Worm (Caenorhabditis elegans): ENCODE results near the gene R11E3.2.

R11E3.2 gene

ce11 chrIV:4799114-4799513 is 27.2 kb downstream of the R11E3.2 start, which contains the start of gene eor-1:
TSS of gene eor-1 (minus strand) at chrIV:4799178.
- TF ChIP-seq ceh-8 (GFP tag; optimal IDR thresholded peaks at IDR 0.05) (no peak), C04F5.9 (tag; optimal IDR thresholded peaks at IDR 0.05) (no peak), ets-5 (GFP tag; IDR thresholded peaks at IDR 0.05) (no peak), lsy-2 (tag; optimal IDR thresholded peaks at IDR 0.05) (peak; percentile 49 to 77), nhr-76 (tag; optimal IDR thresholded peaks at IDR 0.05) (no peak), hpl-2 (GFP tag; optimal IDR thresholded peaks at IDR 0.05) (no peak), snpc-4 (tag; optimal IDR thresholded peaks at IDR 0.05) (no peak), blmp-1 (tag; optimal IDR thresholded peaks at IDR 0.05) (no peak), elt-2 (tag; optimal IDR thresholded peaks at IDR 0.05) (no peak), ceh-82 (tag; optimal IDR thresholded peaks at IDR 0.05) (no peak), nhr-84 (tag; optimal IDR thresholded peaks at IDR 0.05) (no peak), snu-23 (GFP tag; optimal IDR thresholded peaks at IDR 0.05) (peak; percentile 62), unc-62 (GFP tag; optimal IDR thresholded peaks at IDR 0.05) (no peak), aly-2 (tag; optimal IDR thresholded peaks at IDR 0.05) (peak; percentile 3), pqm-1 (tag; optimal IDR thresholded peaks at IDR 0.05) (no peak), efl-1 (optimal IDR thresholded peaks at IDR 0.05) (peak; percentile 42 to 55), efl-1 (GFP tag; optimal IDR thresholded peaks at IDR 0.05 in 1 of 2) (peak; percentile 6 to 50), tbx-2 (tag; optimal IDR thresholded peaks at IDR 0.05) (peak; percentile 26), pax-3 (tag; optimal IDR thresholded peaks at IDR 0.05) (no peak), nhr-19 (GFP tag; conservative IDR thresholded peaks at IDR 0.05) (0 out of 2 replicates have a peak, but pooled peaks have one; percentile 2), skn-1 (tag; optimal IDR thresholded peaks at IDR 0.05) (peak; percentile 20), mef-2 (tag; optimal IDR thresholded peaks at IDR 0.05) (no peak), C16A3.4 (tag; optimal IDR thresholded peaks at IDR 0.05) (peak; percentile 32), dsc-1 (tag; optimal IDR thresholded peaks at IDR 0.05) (peak; percentile 26), xbp-1 (tag; optimal IDR thresholded peaks at IDR 0.05) (peak; percentile 41), nhr-71 (tag; optimal IDR thresholded peaks at IDR 0.05) (no peak), nhr-237 (tag; optimal IDR thresholded peaks at IDR 0.05) (no peak), ceh-88 (GFP tag; IDR thresholded peaks at IDR 0.05) (no peak), ceh-90 (tag; optimal IDR thresholded peaks at IDR 0.05) (no peak), nhr-12 (tag; optimal IDR thresholded peaks at IDR 0.05) (no peak), rnt-1 (tag; optimal IDR thresholded peaks at IDR 0.05) (peak; percentile 17), fkh-10 (GFP tag; optimal IDR thresholded peaks at IDR 0.05) (no peak), F16B12.6 (tag; optimal IDR thresholded peaks at IDR 0.05) (peak; percentile 14), nhr-85 (tag) (peak; percentile 67), zip-4 (GFP tag; optimal IDR thresholded peaks at IDR 0.05) (no peak), swsn-7 (tag; optimal IDR thresholded peaks at IDR 0.05) (peak; percentile 13), lir-3 (tag; optimal IDR thresholded peaks at IDR 0.05; ENCODE audit: poor library complexity) (peak; percentile 16), lin-15B (tag; optimal IDR thresholded peaks at IDR 0.05) (peak; percentile 30), jun-1 (tag; optimal IDR thresholded peaks at IDR 0.05) (no peak), isw-1 (GFP tag; IDR thresholded peaks at IDR 0.05) (no peak), ztf-4 (tag; optimal IDR thresholded peaks at IDR 0.05) (no peak), dpl-1 (GFP tag; optimal IDR thresholded peaks at IDR 0.05) (peak; percentile 15 to 69 (median 22)), sup-37 (GFP tag; optimal IDR thresholded peaks at IDR 0.05) (no peak), egl-13 (tag; optimal IDR thresholded peaks at IDR 0.05) (no peak), lin-39 (tag; optimal IDR thresholded peaks at IDR 0.05) (no peak), lin-35 (GFP tag; optimal IDR thresholded peaks at IDR 0.05) (peak; percentile 59 to 67), fkh-4 (tag; optimal IDR thresholded peaks at IDR 0.05; ENCODE audit: borderline replicate concordance) (no peak), nhr-20 (tag; optimal IDR thresholded peaks at IDR 0.05) (peak; percentile 41)

All from whole organism, L1 larva.